Fruit fly (Drosophila melanogaster): Measurements from ENCODE around the gene CG32808.
A peak's percentile ranks its signal among the peaks of the same experiment; 100 is the strongest.

CG32808 gene

dm6 chrX:1512753-1513226 is 43.2 kb upstream of the CG32808 start, which contains the start of gene CG14795 (continued):
- TF ChIP-seq ewg (GFP tag; optimal IDR thresholded peaks at IDR 0.05) (peak; percentile 45), Med (GFP tag) (peak; percentile 89), Opbp (GFP tag; IDR thresholded peaks at IDR 0.05; ENCODE audit: partially characterized antibody) (peak; percentile 94), CG14710 (tag; optimal IDR thresholded peaks at IDR 0.05) (peak; percentile 75), Hsf (GFP tag; optimal IDR thresholded peaks at IDR 0.05) (peak; percentile 37), CG11504 (tag; optimal IDR thresholded peaks at IDR 0.05) (peak; percentile 37), CG2129 (GFP tag; IDR thresholded peaks at IDR 0.05; ENCODE audit: partially characterized antibody) (peak; percentile 76), CG17328 (GFP tag; IDR thresholded peaks at IDR 0.05) (no peak), Rfx (GFP tag; IDR thresholded peaks at IDR 0.05) (peak; percentile 58), slou (GFP tag; optimal IDR thresholded peaks at IDR 0.05) (no peak), dm (GFP tag; optimal IDR thresholded peaks at IDR 0.05) (peak; percentile 80), Max (GFP tag; optimal IDR thresholded peaks at IDR 0.05) (peak; percentile 30), CG18262 (tag; optimal IDR thresholded peaks at IDR 0.05) (peak; percentile 11), CG11696 (GFP tag; IDR thresholded peaks at IDR 0.05) (no peak), repo (GFP tag; optimal IDR thresholded peaks at IDR 0.05) (peak; percentile 46), CG10462 (GFP tag; optimal IDR thresholded peaks at IDR 0.05) (no peak), Fer2 (tag; optimal IDR thresholded peaks at IDR 0.05) (no peak), CG4854 (GFP tag; optimal IDR thresholded peaks at IDR 0.05) (no peak), CG17186 (GFP tag; optimal IDR thresholded peaks at IDR 0.05) (peak; percentile 82), CG31224 (GFP tag; IDR thresholded peaks at IDR 0.05) (no peak), Oli (tag; optimal IDR thresholded peaks at IDR 0.05) (no peak), stc (GFP tag; IDR thresholded peaks at IDR 0.05) (no peak), CG17361 (GFP tag; IDR thresholded peaks at IDR 0.05) (peak; percentile 14; the same call in 1 of the 3 replicates), CG6683 (GFP tag; optimal IDR thresholded peaks at IDR 0.05) (peak; percentile 35), CG15696 (tag; optimal IDR thresholded peaks at IDR 0.05) (no peak), Xrp1 (GFP tag; IDR thresholded peaks at IDR 0.05) (peak; percentile 41; the same call in 1 of the 2 replicates), HmgD (GFP tag; optimal IDR thresholded peaks at IDR 0.05) (peak; percentile 84), Nf-YA (GFP tag; IDR thresholded peaks at IDR 0.05) (no peak), dmrt99B (tag; optimal IDR thresholded peaks at IDR 0.05) (no peak), ssp (GFP tag; IDR thresholded peaks at IDR 0.05) (0 out of 2 replicates have a peak, but pooled peaks have one; percentile 28), az2 (GFP tag; optimal IDR thresholded peaks at IDR 0.05) (no peak), CG9932 (GFP tag; IDR thresholded peaks at IDR 0.05) (peak; percentile 72), PHDP (tag; optimal IDR thresholded peaks at IDR 0.05) (peak; percentile 27), CG3726 (GFP tag; IDR thresholded peaks at IDR 0.05) (no peak), MESR4 (GFP tag; optimal IDR thresholded peaks at IDR 0.05) (peak; percentile 91), shn (GFP tag; optimal IDR thresholded peaks at IDR 0.05) (no peak), CG8944 (GFP tag; optimal IDR thresholded peaks at IDR 0.05) (peak; percentile 25), CG10979 (tag; optimal IDR thresholded peaks at IDR 0.05) (peak; percentile 27), CG5180 (GFP tag; optimal IDR thresholded peaks at IDR 0.05) (no peak), CG9437 (GFP tag; optimal IDR thresholded peaks at IDR 0.05) (no peak), sna (GFP tag; IDR thresholded peaks at IDR 0.05; ENCODE audit: partially characterized antibody) (peak; percentile 89), Scr (GFP tag; IDR thresholded peaks at IDR 0.05; ENCODE audit: partially characterized antibody) (peak; percentile 91), CG16813 (GFP tag; IDR thresholded peaks at IDR 0.05; ENCODE audit: partially characterized antibody) (peak; percentile 96), CG1792 (GFP tag; optimal IDR thresholded peaks at IDR 0.05) (peak; percentile 66), MBD-R2 (GFP tag; IDR thresholded peaks at IDR 0.05) (peak; percentile 57), CG7745 (tag; optimal IDR thresholded peaks at IDR 0.05) (peak; percentile 43), Ets65A (GFP tag) (peak; percentile 94), crol (GFP tag; IDR thresholded peaks at IDR 0.05) (no peak), tx (GFP tag; optimal IDR thresholded peaks at IDR 0.05) (no peak), pzg (GFP tag; optimal IDR thresholded peaks at IDR 0.05) (peak; percentile 99)
